Worm (Caenorhabditis elegans): ENCODE data around the gene M28.8.

- TF ChIP-seq ztf-29 (GFP tag; IDR thresholded peaks at IDR 0.05) (no peak), cog-1 (tag; optimal IDR thresholded peaks at IDR 0.05) (no peak), flt-1 (GFP tag; IDR thresholded peaks at IDR 0.05) (no peak)
These were observed 29.1 kb upstream of the M28.8 start, which contains the start of gene C14A4.9 for ce11 chrII:10598970-10599369.
